Worm (Caenorhabditis elegans): Measurements from ENCODE around the gene T28A11.25.

Gene T28A11.25

ce11 chrV:3324178-3324577 lies 42.6 kb downstream of the T28A11.25 start, which contains the start of gene C17B7.8:
TSS of gene C17B7.8 (minus strand) at chrV:3324278.
- TF ChIP-seq flt-1 (GFP tag; IDR thresholded peaks at IDR 0.05) (no peak), med-1 (GFP tag; optimal IDR thresholded peaks at IDR 0.05; ENCODE audit: insufficient read depth) (no peak), ref-1 (GFP tag; conservative IDR thresholded peaks at IDR 0.05) (no peak), klf-2 (GFP tag; conservative IDR thresholded peaks at IDR 0.05) (no peak), tab-1 (GFP tag; IDR thresholded peaks at IDR 0.05) (no peak), cog-1 (tag; optimal IDR thresholded peaks at IDR 0.05) (no peak)

- no peak for TF ChIP-seq tab-1 (GFP tag; IDR thresholded peaks at IDR 0.05)
- TF ChIP-seq ztf-29 (GFP tag; IDR thresholded peaks at IDR 0.05): no peak
- TF ChIP-seq T22C8.4 (GFP tag; IDR thresholded peaks at IDR 0.05): no peak
- TF ChIP-seq flt-1 (GFP tag; IDR thresholded peaks at IDR 0.05): no peak
- no peak for TF ChIP-seq klf-2 (GFP tag; conservative IDR thresholded peaks at IDR 0.05)
- no peak for TF ChIP-seq ref-1 (GFP tag; conservative IDR thresholded peaks at IDR 0.05)
- TF ChIP-seq ztf-23 (GFP tag; IDR thresholded peaks at IDR 0.05): no peak
- TF ChIP-seq cog-1 (tag; optimal IDR thresholded peaks at IDR 0.05): no peak
- TF ChIP-seq med-1 (GFP tag; optimal IDR thresholded peaks at IDR 0.05; ENCODE audit: insufficient read depth): no peak
Measured at ce11 chrV:3332023-3332422, 50.4 kb downstream of the T28A11.25 start, which contains the start of gene C17B7.9. TSS of gene C17B7.9 (minus strand) at chrV:3332123.

All from whole organism, midembryonic.